Worm (Caenorhabditis elegans) whole organism, L4/young adult: ENCODE data around the gene nex-2.

Experiments
- W03F9.2 ChIP-seq: fragments of 150-350 bp; optimal IDR thresholded peaks from 2 replicates; lab custom pipeline; 2014; ENCODE audit warnings: missing biosample characterization, missing genetic modification characterization
- him-1 ChIP-seq: sonication (generic microtip); optimal IDR thresholded peaks from 2 replicates; lab custom pipeline; 2016; ENCODE audit warnings: missing genotype, missing genetic modification reagents, missing genetic modification characterization, missing compliant biosample characterization

DNA sequence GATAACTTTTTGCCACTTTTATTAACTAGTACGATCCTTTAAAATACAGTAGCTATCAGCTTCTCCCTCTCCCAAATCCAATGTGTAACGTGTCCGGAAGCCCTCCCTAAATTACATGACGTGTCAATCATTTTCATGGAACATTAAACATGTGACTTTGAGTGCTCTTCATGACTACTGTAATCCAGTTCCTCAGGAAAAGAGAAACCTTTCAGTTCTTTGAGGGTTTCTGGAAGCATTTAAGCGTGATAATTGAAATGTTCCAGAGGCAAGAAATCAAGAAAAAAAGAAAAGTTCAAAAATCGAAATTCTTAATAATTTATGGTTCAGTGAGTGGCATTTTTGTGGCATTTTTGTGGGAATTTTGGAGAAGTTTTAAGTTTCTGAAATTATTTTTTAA lies 32.7 kb upstream of the nex-2 start:
- TF ChIP-seq W03F9.2 = no peak
- TF ChIP-seq him-1 (tag; lab: Kevin White, UChicago) = no peak
